Worm (Caenorhabditis elegans) whole organism, L4 larva: ENCODE results near the gene F55C5.17.

ENCODE experiments used
- D1046.2 ChIP-seq: fragments of 200-800 bp; sonication (Bioruptor generic); IDR thresholded peaks from 2 replicates; pipeline ENCODE4 v1.3.6; 2022; ENCODE audit warnings: missing genetic modification characterization, missing compliant biosample characterization
- R02D3.7 ChIP-seq: fragments of 150-350 bp; sonication (generic microtip); optimal IDR thresholded peaks from 3 replicates; lab custom pipeline; 2014; ENCODE audit warnings: missing biosample characterization, missing genetic modification characterization
- T26A8.4 ChIP-seq: fragments of 200-800 bp; sonication (Bioruptor generic); IDR thresholded peaks from 2 replicates; pipeline ENCODE4 v1.3.6; 2022; ENCODE audit warnings: missing genetic modification characterization, missing compliant biosample characterization
- Y75B8A.6 ChIP-seq: fragments of 200-800 bp; sonication (Bioruptor generic); IDR thresholded peaks from 2 replicates; pipeline ENCODE4 v1.3.6; 2022; ENCODE audit warnings: missing genetic modification reagents, missing genetic modification characterization, missing compliant biosample characterization
- ZK546.5 ChIP-seq, 2 experiments: sonication (generic microtip); optimal IDR thresholded peaks; 2 replicates each; lab custom pipeline; 2017; ENCODE audit warnings: missing biosample characterization in 2 of 2, missing genetic modification characterization in 2 of 2
- aha-1 ChIP-seq: fragments of 150-350 bp; peaks from one replicate; lab custom pipeline; 2014; ENCODE audit warnings: missing biosample characterization, missing genetic modification characterization
- attf-4 ChIP-seq: sonication (generic microtip); optimal IDR thresholded peaks from 3 replicates; lab custom pipeline; 2017; ENCODE audit warnings: missing biosample characterization, missing genetic modification characterization
- ceh-28 ChIP-seq: fragments of 150-350 bp; optimal IDR thresholded peaks from 2 replicates; lab custom pipeline; 2014; ENCODE audit warnings: missing biosample characterization, missing genetic modification reagents, missing genetic modification characterization
- ces-1 ChIP-seq: fragments of 150-350 bp; sonication (generic microtip); optimal IDR thresholded peaks from 4 replicates; lab custom pipeline; 2014; ENCODE audit warnings: missing biosample characterization, missing genetic modification reagents, missing genetic modification characterization
- daf-19 ChIP-seq: fragments of 200-800 bp; sonication (Bioruptor generic); conservative IDR thresholded peaks from 2 replicates; pipeline ENCODE4 v1.3.6; 2022; ENCODE audit warnings: missing genetic modification characterization, missing compliant biosample characterization
- dmd-9 ChIP-seq: fragments of 200-800 bp; sonication (Bioruptor generic); IDR thresholded peaks from 2 replicates; pipeline ENCODE4 v1.3.6; 2022; ENCODE audit warnings: missing genetic modification reagents, missing genetic modification characterization, missing compliant biosample characterization
- dpl-1 ChIP-seq: fragments of 150-350 bp; optimal IDR thresholded peaks from 2 replicates; lab custom pipeline; 2014; ENCODE audit warnings: missing biosample characterization, missing genetic modification reagents, missing genetic modification characterization
- fos-1 ChIP-seq: fragments of 150-350 bp; optimal IDR thresholded peaks from 2 replicates; lab custom pipeline; 2014; ENCODE audit warnings: missing biosample characterization, missing genetic modification characterization
- hlh-11 ChIP-seq: fragments of 200-800 bp; sonication (Bioruptor generic); optimal IDR thresholded peaks from 2 replicates; lab custom pipeline; 2018; ENCODE audit warnings: mild to moderate bottlenecking, missing genetic modification characterization, missing compliant biosample characterization
- lin-1 ChIP-seq: fragments of 200-800 bp; sonication (Bioruptor generic); IDR thresholded peaks from 2 replicates; pipeline ENCODE4 v1.3.6; 2022; ENCODE audit warnings: missing genetic modification reagents, missing genetic modification characterization, missing compliant biosample characterization
- lin-15B ChIP-seq: fragments of 150-350 bp; sonication (generic microtip); optimal IDR thresholded peaks from 3 replicates; lab custom pipeline; 2014; ENCODE audit warnings: missing biosample characterization, missing genetic modification characterization
- lin-29 ChIP-seq: fragments of 200-800 bp; sonication (Bioruptor generic); IDR thresholded peaks from 2 replicates; pipeline ENCODE4 v1.3.6; 2022; ENCODE audit warnings: missing genetic modification reagents, missing genetic modification characterization, missing compliant biosample characterization
- lin-39 ChIP-seq: fragments of 150-350 bp; optimal IDR thresholded peaks from 2 replicates; lab custom pipeline; 2014; ENCODE audit warnings: missing biosample characterization, missing genetic modification reagents, missing genetic modification characterization
- lir-3 ChIP-seq: sonication (generic microtip); optimal IDR thresholded peaks from 2 replicates; lab custom pipeline; 2016; ENCODE audit warnings: mild to moderate bottlenecking, missing genetic modification characterization, missing compliant biosample characterization
- mdt-29 ChIP-seq: fragments of 200-800 bp; sonication (Bioruptor generic); IDR thresholded peaks from 2 replicates; pipeline ENCODE4 v1.3.6; 2022; ENCODE audit warnings: missing genetic modification reagents, missing genetic modification characterization, missing compliant biosample characterization
- mep-1 ChIP-seq: fragments of 150-350 bp; sonication (generic microtip); optimal IDR thresholded peaks from 3 replicates; lab custom pipeline; 2014; ENCODE audit warnings: missing biosample characterization, missing genetic modification characterization
- mes-2 ChIP-seq: sonication (generic microtip); optimal IDR thresholded peaks from 2 replicates; lab custom pipeline; 2016; ENCODE audit warnings: missing genotype, mild to moderate bottlenecking, missing genetic modification characterization, missing compliant biosample characterization; ENCODE audit not compliant: poor library complexity, severe bottlenecking
- mxl-3 ChIP-seq: fragments of 200-800 bp; sonication (Bioruptor generic); optimal IDR thresholded peaks from 2 replicates; lab custom pipeline; 2018; ENCODE audit warnings: mild to moderate bottlenecking, missing genetic modification characterization, missing compliant biosample characterization
- nhr-10 ChIP-seq: fragments of 150-350 bp; optimal IDR thresholded peaks from 2 replicates; lab custom pipeline; 2014; ENCODE audit warnings: missing biosample characterization, missing genetic modification characterization
- nhr-102 ChIP-seq: sonication (generic microtip); optimal IDR thresholded peaks from 2 replicates; lab custom pipeline; 2016; ENCODE audit warnings: mild to moderate bottlenecking, missing genetic modification characterization, moderate library complexity, missing compliant biosample characterization
- nhr-111 ChIP-seq: fragments of 200-800 bp; sonication (Bioruptor generic); optimal IDR thresholded peaks from 2 replicates; lab custom pipeline; 2018; ENCODE audit warnings: mild to moderate bottlenecking, missing genetic modification characterization, missing compliant biosample characterization
- nhr-41 ChIP-seq: fragments of 200-800 bp; sonication (Bioruptor generic); IDR thresholded peaks from 2 replicates; pipeline ENCODE4 v1.3.6; 2022; ENCODE audit warnings: missing genetic modification reagents, missing genetic modification characterization, missing compliant biosample characterization
- nhr-77 ChIP-seq: fragments of 150-350 bp; optimal IDR thresholded peaks from 2 replicates; lab custom pipeline; 2014; ENCODE audit warnings: missing biosample characterization, missing genetic modification characterization
- rbr-2 ChIP-seq: sonication (generic microtip); optimal IDR thresholded peaks from 2 replicates; lab custom pipeline; 2016; ENCODE audit warnings: missing genotype, missing genetic modification characterization, missing compliant biosample characterization
- spr-3 ChIP-seq: fragments of 200-800 bp; sonication (Bioruptor generic); optimal IDR thresholded peaks from 2 replicates; lab custom pipeline; 2018; ENCODE audit warnings: mild to moderate bottlenecking, missing genetic modification characterization, missing compliant biosample characterization
- tag-97 ChIP-seq: fragments of 200-800 bp; sonication (Bioruptor generic); IDR thresholded peaks from 2 replicates; pipeline ENCODE4 v1.3.6; 2022; ENCODE audit warnings: missing genetic modification characterization, missing compliant biosample characterization
- unc-130 ChIP-seq: sonication (generic microtip); optimal IDR thresholded peaks from 2 replicates; lab custom pipeline; 2016; ENCODE audit warnings: missing genetic modification reagents, missing genetic modification characterization, missing compliant biosample characterization
- unc-39 ChIP-seq: sonication (generic microtip); optimal IDR thresholded peaks from 2 replicates; lab custom pipeline; 2017; ENCODE audit warnings: missing biosample characterization, missing genetic modification characterization
- unc-62 ChIP-seq, 3 experiments: fragments of 150-350 bp in 1 of 3; sonication (generic microtip); optimal IDR thresholded peaks in 2 of 3; peaks in 1 of 3; 1 replicate in 1 of 3; 2 replicates in 2 of 3; lab custom pipeline; 2014 to 2017; ENCODE audit warnings: missing biosample characterization in 3 of 3, missing genetic modification characterization in 3 of 3, missing genetic modification reagents in 3 of 3, missing genotype in 1 of 3
- zag-1 ChIP-seq: fragments of 150-350 bp; optimal IDR thresholded peaks from 2 replicates; lab custom pipeline; 2014; ENCODE audit warnings: missing biosample characterization, missing genetic modification characterization
- zfp-2 ChIP-seq: sonication (generic microtip); optimal IDR thresholded peaks from 2 replicates; lab custom pipeline; 2016; ENCODE audit warnings: mild to moderate bottlenecking, missing genetic modification characterization, missing compliant biosample characterization
- zfp-3 ChIP-seq: fragments of 200-800 bp; sonication (Bioruptor generic); conservative IDR thresholded peaks from 2 replicates; pipeline ENCODE4 v1.3.6; 2022; ENCODE audit warnings: missing genetic modification reagents, missing genetic modification characterization, missing compliant biosample characterization
- zip-2 ChIP-seq: fragments of 150-350 bp; optimal IDR thresholded peaks from 2 replicates; lab custom pipeline; 2014; ENCODE audit warnings: missing biosample characterization, missing genetic modification characterization

The F55C5.17 gene

DNA sequence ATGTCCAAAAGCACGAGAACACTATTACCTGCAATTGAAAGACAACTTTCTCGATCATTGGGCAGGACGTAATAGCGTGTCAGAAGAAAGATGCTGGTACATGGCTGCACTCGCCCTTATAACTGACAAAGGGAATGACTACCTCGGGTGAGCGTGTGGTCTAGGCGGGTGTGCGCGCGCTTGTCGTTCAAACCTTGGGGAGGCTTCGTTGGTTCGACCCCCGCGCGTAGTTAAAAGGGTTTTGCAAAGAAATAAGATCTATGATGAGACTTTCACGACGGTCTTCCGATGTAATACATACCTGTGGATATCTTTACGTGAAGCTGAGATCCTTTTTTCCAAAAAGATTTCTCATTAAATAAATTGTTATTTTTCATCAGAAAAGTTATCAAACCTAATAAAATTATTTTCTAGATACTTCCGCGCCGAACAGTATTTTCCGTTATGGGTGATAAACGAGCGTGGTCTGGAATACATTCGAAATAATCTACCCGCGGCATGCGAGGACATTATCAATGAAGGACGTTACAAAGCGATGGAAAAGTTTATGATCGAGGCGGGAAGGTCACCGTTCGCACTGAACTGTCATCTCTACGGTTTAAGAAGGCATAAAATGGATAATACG is 1.2 kb downstream of the F55C5.17 start (continued):
- TF ChIP-seq unc-39 = no peak
- TF ChIP-seq lin-15B = no peak
- TF ChIP-seq zip-2 (tag; lab: Kevin White, UChicago) = peak; percentile 60
- peak; percentile 97 for TF ChIP-seq spr-3
- no peak for TF ChIP-seq ceh-28 (tag; lab: Kevin White, UChicago)

DNA sequence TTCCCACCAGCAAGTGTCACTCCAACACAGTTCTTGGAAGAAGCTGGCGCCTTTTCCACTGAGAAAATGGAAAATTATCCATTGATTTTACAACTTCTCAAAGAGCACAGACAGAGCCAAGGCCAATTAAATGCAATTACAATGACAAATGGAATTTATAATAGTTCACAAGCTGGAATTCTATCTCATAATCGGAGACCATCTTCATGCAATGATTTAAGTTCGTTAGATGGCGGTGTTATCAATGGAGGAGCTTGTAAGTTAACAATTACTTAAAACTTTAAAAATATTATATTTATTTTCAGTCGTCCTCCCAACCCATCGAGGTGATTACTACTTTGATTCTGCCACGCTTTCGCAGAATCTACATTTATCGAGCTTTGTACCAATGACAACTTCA is 3.3 kb downstream of the F55C5.17 start:
- TF ChIP-seq unc-130 (GFP tag; lab: Kevin White, UChicago) = no peak
- TF ChIP-seq T26A8.4 (GFP tag; lab: Robert Waterston, UW) = no peak
- no peak for TF ChIP-seq zag-1 (tag; lab: Kevin White, UChicago)
- no peak for TF ChIP-seq R02D3.7 (tag; lab: Kevin White, UChicago)
- TF ChIP-seq attf-4 = no peak
- TF ChIP-seq nhr-10 (tag; lab: Kevin White, UChicago) = no peak
- TF ChIP-seq daf-19 (GFP tag; lab: Robert Waterston, UW) = no peak
- no peak for TF ChIP-seq fos-1 (tag; lab: Kevin White, UChicago)
- TF ChIP-seq ces-1 (GFP tag; lab: Kevin White, UChicago) = no peak
- TF ChIP-seq zfp-3 (GFP tag; lab: Robert Waterston, UW) = no peak
- no peak for TF ChIP-seq Y75B8A.6
- no peak for TF ChIP-seq ZK546.5 (tag; optimal IDR thresholded peaks at IDR 0.05; lab: Kevin White, UChicago)
- no peak for TF ChIP-seq nhr-41 (GFP tag; lab: Robert Waterston, UW)
- no peak for TF ChIP-seq rbr-2 (tag; lab: Kevin White, UChicago)

- TF ChIP-seq aha-1 (tag; lab: Kevin White, UChicago) = peak; percentile 69
- TF ChIP-seq zfp-3 (GFP tag; lab: Robert Waterston, UW) = 0 out of 2 replicates have a peak, but pooled peaks have one; percentile 47
- no peak for TF ChIP-seq nhr-102 (tag; lab: Kevin White, UChicago)
- TF ChIP-seq zag-1 (tag; lab: Kevin White, UChicago) = no peak
- peak in 1 of 2 experiments; percentile 48 for TF ChIP-seq unc-62 (GFP tag; optimal IDR thresholded peaks at IDR 0.05 in 1 of 2; lab: Kevin White, UChicago)
- TF ChIP-seq unc-62 (tag; optimal IDR thresholded peaks at IDR 0.05; lab: Kevin White, UChicago) = no peak
- peak; percentile 31 for TF ChIP-seq mep-1
These were observed 4.7 kb downstream of the F55C5.17 start, which contains the start of gene srg-45 for ce11 chrV:12307011-12307540. Gene srg-45 (plus strand): TSS chrV:12307490.

DNA sequence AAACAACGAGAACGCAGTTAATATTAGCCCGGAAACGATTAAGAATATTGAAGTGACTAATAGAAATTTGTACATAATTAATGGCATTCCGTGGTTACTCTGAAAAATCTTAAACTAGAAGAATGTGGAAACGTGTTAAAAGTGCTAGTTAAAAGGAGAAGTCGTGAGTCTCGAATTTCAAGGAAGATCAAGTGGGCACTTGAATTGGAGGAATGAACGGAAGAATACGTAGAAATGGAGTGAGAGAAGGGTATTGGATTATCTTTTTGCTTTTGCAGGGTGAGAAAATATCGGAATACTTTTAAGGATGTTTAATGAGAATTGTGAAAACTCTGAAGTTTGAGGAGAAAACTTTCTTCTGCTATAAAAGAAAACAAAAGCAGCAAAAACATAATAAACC is 7.9 kb downstream of the F55C5.17 start, which contains the start of gene hpo-30:
Gene hpo-30 (minus strand): TSS at position 101 of the 400 bp plus-strand sequence.
- no peak for TF ChIP-seq aha-1 (tag; lab: Kevin White, UChicago)
- no peak for TF ChIP-seq D1046.2 (GFP tag; lab: Robert Waterston, UW)
- TF ChIP-seq dpl-1 (GFP tag; lab: Kevin White, UChicago) = no peak
- no peak for TF ChIP-seq lin-39
- TF ChIP-seq rbr-2 (tag; lab: Kevin White, UChicago) = no peak
- TF ChIP-seq lin-29 (GFP tag; lab: Robert Waterston, UW) = no peak
- no peak for TF ChIP-seq lin-1 (GFP tag; lab: Robert Waterston, UW)
- TF ChIP-seq mxl-3 (GFP tag; lab: Kevin White, UChicago) = no peak
- TF ChIP-seq lir-3 (tag; lab: Kevin White, UChicago) = no peak
- TF ChIP-seq mes-2 (tag; lab: Kevin White, UChicago) = no peak
- no peak for TF ChIP-seq zfp-2
- TF ChIP-seq nhr-77 = no peak
- no peak for TF ChIP-seq mdt-29 (GFP tag; lab: Robert Waterston, UW)
- no peak for TF ChIP-seq hlh-11 (tag; lab: Kevin White, UChicago)
- no peak for TF ChIP-seq dmd-9 (GFP tag; lab: Robert Waterston, UW)
- TF ChIP-seq tag-97 = no peak
- no peak for TF ChIP-seq nhr-111 (GFP tag; lab: Kevin White, UChicago)
